Fruit fly (Drosophila melanogaster) whole organism, embryonic: Measurements from ENCODE around the gene GstZ1.

Experiments
- Atf-2 ChIP-seq: fragments of 200-800 bp; sonication (Bioruptor generic); optimal IDR thresholded peaks from 2 replicates; lab custom pipeline; 2016; ENCODE audit warnings: missing biosample characterization, missing genetic modification characterization
- B-H2 ChIP-seq: fragments of 200-800 bp; sonication (Bioruptor generic); optimal IDR thresholded peaks from 2 replicates; lab custom pipeline; 2018; ENCODE audit warnings: missing biosample characterization, mild to moderate bottlenecking, missing genetic modification characterization
- Bdp1 ChIP-seq: fragments of 200-800 bp; sonication (Bioruptor generic); optimal IDR thresholded peaks from 3 replicates; lab custom pipeline; 2016; ENCODE audit warnings: missing biosample characterization, missing genetic modification characterization
- CG10209 ChIP-seq: fragments of 200-800 bp; sonication (Bioruptor generic); optimal IDR thresholded peaks from 3 replicates; lab custom pipeline; 2017; ENCODE audit warnings: missing biosample characterization, mild to moderate bottlenecking, missing genetic modification characterization, missing genetic modification reagents
- CG1024 ChIP-seq: fragments of 200-800 bp; sonication (Bioruptor generic); IDR thresholded peaks from 2 replicates; pipeline ENCODE4 v1.3.6; 2022; ENCODE audit warnings: missing biosample characterization, missing genetic modification characterization
- CG10366 ChIP-seq: fragments of 200-800 bp; sonication (Bioruptor generic); IDR thresholded peaks from 2 replicates; pipeline ENCODE4 v1.3.6; 2022; ENCODE audit warnings: missing biosample characterization, missing genetic modification characterization
- CG10979 ChIP-seq: fragments of 200-800 bp; sonication (Bioruptor generic); optimal IDR thresholded peaks from 2 replicates; lab custom pipeline; 2018; ENCODE audit warnings: missing biosample characterization, mild to moderate bottlenecking, missing genetic modification characterization, moderate library complexity
- CG11247 ChIP-seq: fragments of 200-800 bp; sonication (Bioruptor generic); IDR thresholded peaks from 2 replicates; pipeline ENCODE4 v1.3.6; 2022; ENCODE audit warnings: missing biosample characterization, missing genetic modification characterization
- CG13775 ChIP-seq: fragments of 200-800 bp; sonication (Bioruptor generic); optimal IDR thresholded peaks from 3 replicates; lab custom pipeline; 2017; ENCODE audit warnings: missing biosample characterization, mild to moderate bottlenecking, missing genetic modification characterization
- CG14050 ChIP-seq: fragments of 200-800 bp; sonication (Bioruptor generic); IDR thresholded peaks from 3 replicates; pipeline ENCODE4 v1.3.6; 2022; ENCODE audit warnings: missing biosample characterization, missing genetic modification characterization
- CG14965 ChIP-seq: fragments of 200-800 bp; sonication (Bioruptor generic); optimal IDR thresholded peaks from 2 replicates; lab custom pipeline; 2016; ENCODE audit warnings: missing biosample characterization, missing genetic modification characterization, borderline replicate concordance
- CG1602 ChIP-seq: fragments of 200-800 bp; sonication (Bioruptor generic); optimal IDR thresholded peaks from 3 replicates; lab custom pipeline; 2016; ENCODE audit warnings: missing biosample characterization, missing genetic modification characterization
- CG1603 ChIP-seq: fragments of 200-800 bp; sonication (Bioruptor generic); optimal IDR thresholded peaks from 2 replicates; lab custom pipeline; 2019; ENCODE audit warnings: missing biosample characterization, mild to moderate bottlenecking, missing genetic modification characterization, moderate library complexity
- CG1792 ChIP-seq: fragments of 200-800 bp; sonication (Bioruptor generic); optimal IDR thresholded peaks from 2 replicates; lab custom pipeline; 2016; ENCODE audit warnings: missing biosample characterization, missing genetic modification characterization
- CG18011 ChIP-seq: fragments of 200-800 bp; sonication (Bioruptor generic); optimal IDR thresholded peaks from 2 replicates; lab custom pipeline; 2017; ENCODE audit warnings: missing biosample characterization, missing genetic modification characterization, mild to moderate bottlenecking, moderate library complexity, missing genotype
- CG3281 ChIP-seq: fragments of 200-800 bp; sonication (Bioruptor generic); optimal IDR thresholded peaks from 3 replicates; lab custom pipeline; 2017; ENCODE audit warnings: missing biosample characterization, mild to moderate bottlenecking, missing genetic modification characterization
- CG34422 ChIP-seq: fragments of 200-800 bp; sonication (Bioruptor generic); IDR thresholded peaks from 3 replicates; pipeline ENCODE4 v1.3.6; 2022; ENCODE audit warnings: missing biosample characterization, missing genetic modification characterization
- CG4707 ChIP-seq: fragments of 200-800 bp; sonication (Bioruptor generic); optimal IDR thresholded peaks from 2 replicates; lab custom pipeline; 2018; ENCODE audit warnings: missing biosample characterization, mild to moderate bottlenecking, missing genetic modification characterization, moderate library complexity
- CG6254 ChIP-seq: fragments of 200-800 bp; sonication (Bioruptor generic); optimal IDR thresholded peaks from 3 replicates; lab custom pipeline; 2017; ENCODE audit warnings: mild to moderate bottlenecking, missing biosample characterization, missing genetic modification reagents, missing genetic modification characterization
- CG6854 ChIP-seq: fragments of 200-800 bp; sonication (Bioruptor generic); optimal IDR thresholded peaks from 3 replicates; lab custom pipeline; 2017; ENCODE audit warnings: missing biosample characterization, mild to moderate bottlenecking, missing genetic modification characterization
- D ChIP-seq, 2 experiments: fragments of 200-800 bp in 1 of 2; fragments of >200 bp in 1 of 2; sonication (Bioruptor generic) in 1 of 2; optimal IDR thresholded peaks; 2 replicates in 1 of 2; 3 replicates in 1 of 2; lab custom pipeline; 2017; ENCODE audit warnings: mild to moderate bottlenecking in 1 of 2, missing biosample characterization in 1 of 2, missing genetic modification characterization in 1 of 2, missing genetic modification reagents in 1 of 2
- HLH54F ChIP-seq: fragments of 200-800 bp; sonication (Bioruptor generic); optimal IDR thresholded peaks from 3 replicates; lab custom pipeline; 2016; ENCODE audit warnings: missing biosample characterization, missing genetic modification characterization
- Hr51 ChIP-seq, 2 experiments: fragments of 200-800 bp; sonication (Bioruptor generic); optimal IDR thresholded peaks; 2 replicates in 1 of 2; 3 replicates in 1 of 2; lab custom pipeline; 2016 to 2018; ENCODE audit warnings: missing biosample characterization in 2 of 2, missing genetic modification characterization in 2 of 2, mild to moderate bottlenecking in 1 of 2, moderate library complexity in 1 of 2
- Hr78 ChIP-seq, 2 experiments: fragments of 200-800 bp in 1 of 2; fragments of >200 bp in 1 of 2; sonication (Bioruptor generic) in 1 of 2; optimal IDR thresholded peaks; 2 replicates each; lab custom pipeline; 2017 to 2019; ENCODE audit warnings: missing biosample characterization in 2 of 2, missing genetic modification characterization in 2 of 2, mild to moderate bottlenecking in 1 of 2, moderate library complexity in 1 of 2
- Mes4 ChIP-seq: fragments of 200-800 bp; sonication (Bioruptor generic); optimal IDR thresholded peaks from 2 replicates; lab custom pipeline; 2016; ENCODE audit warnings: missing biosample characterization, missing genetic modification characterization
- Nf-YB ChIP-seq: fragments of 200-800 bp; sonication (Bioruptor generic); optimal IDR thresholded peaks from 3 replicates; lab custom pipeline; 2019; ENCODE audit warnings: missing biosample characterization, mild to moderate bottlenecking, missing genetic modification characterization, moderate library complexity
- Rfx ChIP-seq: fragments of 200-800 bp; sonication (Bioruptor generic); IDR thresholded peaks from 2 replicates; pipeline ENCODE4 v1.3.6; 2022; ENCODE audit warnings: missing biosample characterization, missing genetic modification characterization
- Trl ChIP-seq, 3 experiments: fragments of >200 bp in 2 of 3; fragments of 200-800 bp in 1 of 3; sonication (Bioruptor generic) in 1 of 3; optimal IDR thresholded peaks; 2 replicates in 1 of 3; 3 replicates in 2 of 3; lab custom pipeline; 2016 to 2017; ENCODE audit warnings: missing biosample characterization in 1 of 3, missing genetic modification characterization in 1 of 3
- abd-A ChIP-seq: fragments of 200-800 bp; sonication (Bioruptor generic); optimal IDR thresholded peaks from 3 replicates; lab custom pipeline; 2019; ENCODE audit warnings: missing biosample characterization, mild to moderate bottlenecking, missing genetic modification characterization, moderate library complexity
- bcd ChIP-seq: fragments of 200-800 bp; sonication (Bioruptor generic); optimal IDR thresholded peaks from 2 replicates; lab custom pipeline; 2017; ENCODE audit warnings: missing biosample characterization, mild to moderate bottlenecking, missing genetic modification characterization
- br ChIP-seq: fragments of >200 bp; optimal IDR thresholded peaks from 2 replicates; lab custom pipeline; 2017
- dmrt99B ChIP-seq: fragments of 200-800 bp; sonication (Bioruptor generic); optimal IDR thresholded peaks from 2 replicates; lab custom pipeline; 2018; ENCODE audit warnings: missing biosample characterization, mild to moderate bottlenecking, missing genetic modification characterization, moderate library complexity
- dpn ChIP-seq, 2 experiments: fragments of 200-800 bp; sonication (Bioruptor generic); optimal IDR thresholded peaks; 3 replicates each; lab custom pipeline; 2016; ENCODE audit warnings: missing biosample characterization in 2 of 2, missing genetic modification characterization in 2 of 2
- emc ChIP-seq: fragments of 200-800 bp; sonication (Bioruptor generic); optimal IDR thresholded peaks from 2 replicates; lab custom pipeline; 2016; ENCODE audit warnings: missing biosample characterization, missing genetic modification characterization
- ems ChIP-seq: fragments of 200-800 bp; sonication (Bioruptor generic); optimal IDR thresholded peaks from 3 replicates; lab custom pipeline; 2016; ENCODE audit warnings: missing biosample characterization, missing genetic modification characterization
- grau ChIP-seq: fragments of 200-800 bp; optimal IDR thresholded peaks from 3 replicates; lab custom pipeline; 2019; ENCODE audit warnings: missing biosample characterization, mild to moderate bottlenecking, missing genetic modification characterization, moderate library complexity
- gro ChIP-seq: fragments of 200-800 bp; sonication (Bioruptor generic); optimal IDR thresholded peaks from 2 replicates; lab custom pipeline; 2016; ENCODE audit warnings: missing biosample characterization, missing genetic modification characterization
- knrl ChIP-seq: fragments of 200-800 bp; sonication (Bioruptor generic); IDR thresholded peaks from 3 replicates; pipeline ENCODE4 v1.3.6; 2022; ENCODE audit warnings: missing biosample characterization, missing genetic modification characterization; ENCODE audit not compliant: partially characterized antibody
- mam ChIP-seq: fragments of 200-800 bp; sonication (Bioruptor generic); optimal IDR thresholded peaks from 3 replicates; lab custom pipeline; 2016; ENCODE audit warnings: missing biosample characterization, missing genetic modification characterization
- prd ChIP-seq, 3 experiments: fragments of >200 bp in 2 of 3; fragments of 200-800 bp in 1 of 3; sonication (Bioruptor generic) in 1 of 3; optimal IDR thresholded peaks in 2 of 3; IDR thresholded peaks in 1 of 3; 2 replicates in 2 of 3; 3 replicates in 1 of 3; pipeline versions ENCODE4 v1.3.6 to Lab custom; 2017 to 2022; ENCODE audit warnings: missing biosample characterization in 1 of 3, missing genetic modification characterization in 1 of 3
- pzg ChIP-seq: fragments of 200-800 bp; sonication (Bioruptor generic); optimal IDR thresholded peaks from 3 replicates; lab custom pipeline; 2018; ENCODE audit warnings: missing biosample characterization, mild to moderate bottlenecking, missing genetic modification characterization, moderate library complexity
- seq ChIP-seq: fragments of 200-800 bp; sonication (Bioruptor generic); IDR thresholded peaks from 2 replicates; pipeline ENCODE4 v1.3.6; 2022; ENCODE audit warnings: missing biosample characterization, missing genetic modification characterization
- sim ChIP-seq: fragments of 200-800 bp; sonication (Bioruptor generic); IDR thresholded peaks from 2 replicates; pipeline ENCODE4 v1.3.6; 2022; ENCODE audit warnings: missing biosample characterization, missing genetic modification characterization
- sima ChIP-seq: fragments of 200-800 bp; sonication (Bioruptor generic); optimal IDR thresholded peaks from 2 replicates; lab custom pipeline; 2016; ENCODE audit warnings: missing biosample characterization, missing genetic modification characterization
- slou ChIP-seq: fragments of 200-800 bp; sonication (Bioruptor generic); optimal IDR thresholded peaks from 3 replicates; lab custom pipeline; 2016; ENCODE audit warnings: missing biosample characterization, missing genetic modification characterization
- stc ChIP-seq: fragments of 200-800 bp; sonication (Bioruptor generic); IDR thresholded peaks from 2 replicates; pipeline ENCODE4 v1.3.6; 2022; ENCODE audit warnings: missing biosample characterization, missing genetic modification characterization
- tap ChIP-seq: fragments of 200-800 bp; optimal IDR thresholded peaks from 3 replicates; lab custom pipeline; 2019; ENCODE audit warnings: missing biosample characterization, mild to moderate bottlenecking, missing genetic modification characterization, moderate library complexity
- tx ChIP-seq: fragments of 200-800 bp; sonication (Bioruptor generic); optimal IDR thresholded peaks from 2 replicates; lab custom pipeline; 2016; ENCODE audit warnings: missing biosample characterization, missing genetic modification characterization
- vvl ChIP-seq: fragments of 200-800 bp; sonication (Bioruptor generic); IDR thresholded peaks from 2 replicates; pipeline ENCODE4 v1.3.6; 2022; ENCODE audit warnings: missing biosample characterization, missing genetic modification characterization

Gene GstZ1

DNA sequence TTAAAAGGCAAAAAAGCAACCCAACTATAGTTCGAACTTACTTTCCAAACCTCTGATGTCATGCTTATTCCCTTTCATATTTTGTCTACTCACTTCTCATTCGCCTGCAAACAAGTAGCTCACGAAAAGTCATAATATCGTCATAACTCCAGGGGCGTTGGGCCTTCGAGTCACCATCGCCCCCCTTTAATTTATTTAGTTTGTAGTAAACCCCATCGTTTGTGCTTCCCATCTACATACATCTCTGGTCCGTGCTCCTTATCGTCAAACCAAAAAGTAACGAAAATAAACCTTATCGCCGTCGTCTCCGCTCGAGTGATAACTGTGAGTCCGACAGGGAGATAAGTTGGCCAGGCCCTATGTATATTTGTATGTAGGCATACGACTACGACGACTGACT is 27.4 kb downstream of the GstZ1 start (continued):
- peak in 1 of 2 experiments; percentile 58 for TF ChIP-seq Hr78 (GFP tag; optimal IDR thresholded peaks at IDR 0.05; lab: Kevin White, UChicago)
- peak; percentile 56 for TF ChIP-seq tap
- peak; percentile 15 for TF ChIP-seq pzg
- peak; percentile 69 for TF ChIP-seq gro (GFP tag; lab: Kevin White, UChicago)
- peak; percentile 63 to 72 for TF ChIP-seq dpn (GFP tag; optimal IDR thresholded peaks at IDR 0.05; lab: Kevin White, UChicago)
- peak; percentile 68 for TF ChIP-seq CG6854 (GFP tag; lab: Kevin White, UChicago)
- peak; percentile 29 for TF ChIP-seq tx (GFP tag; lab: Kevin White, UChicago)
- TF ChIP-seq Hr51 (GFP tag; optimal IDR thresholded peaks at IDR 0.05; lab: Kevin White, UChicago), result peak; percentile 34 to 48
- TF ChIP-seq slou (GFP tag; lab: Kevin White, UChicago), result no peak
- TF ChIP-seq dmrt99B (tag; lab: Kevin White, UChicago), result peak; percentile 71
- TF ChIP-seq D (optimal IDR thresholded peaks at IDR 0.05; lab: Kevin White, UChicago), result no peak
- TF ChIP-seq D (GFP tag; optimal IDR thresholded peaks at IDR 0.05; lab: Kevin White, UChicago), result no peak
- peak; percentile 2; the same call in 1 of the 2 replicates for TF ChIP-seq CG1024 (GFP tag; lab: Robert Waterston, UW)
- TF ChIP-seq CG11247, result peak; percentile 42; the same call in 1 of the 2 replicates
- no peak for TF ChIP-seq knrl (GFP tag; lab: Robert Waterston, UW)
- TF ChIP-seq ems (GFP tag; lab: Kevin White, UChicago), result peak; percentile 72
- TF ChIP-seq CG3281 (GFP tag; lab: Kevin White, UChicago), result peak; percentile 64
- peak; percentile 60; the same call in 1 of the 3 replicates for TF ChIP-seq CG34422 (GFP tag; lab: Robert Waterston, UW)
- peak; percentile 82 for TF ChIP-seq mam
- TF ChIP-seq Rfx, result peak; percentile 90
- peak; percentile 62 for TF ChIP-seq vvl (GFP tag; lab: Robert Waterston, UW)
- peak; percentile 28 for TF ChIP-seq CG13775 (GFP tag; lab: Kevin White, UChicago)
- TF ChIP-seq CG14965 (GFP tag; lab: Kevin White, UChicago), result no peak
- TF ChIP-seq emc (GFP tag; lab: Kevin White, UChicago), result peak; percentile 61
- TF ChIP-seq grau (tag; lab: Kevin White, UChicago), result peak; percentile 78
- TF ChIP-seq CG10209 (GFP tag; lab: Kevin White, UChicago), result peak; percentile 42
- peak; percentile 63 for TF ChIP-seq B-H2 (GFP tag; lab: Kevin White, UChicago)
- TF ChIP-seq HLH54F (GFP tag; lab: Kevin White, UChicago), result peak; percentile 64
- peak; percentile 68 for TF ChIP-seq seq (GFP tag; lab: Robert Waterston, UW)
- TF ChIP-seq bcd (GFP tag; lab: Kevin White, UChicago), result peak; percentile 52
- no peak for TF ChIP-seq stc (GFP tag; lab: Robert Waterston, UW)
- peak; percentile 36 for TF ChIP-seq Bdp1 (GFP tag; lab: Kevin White, UChicago)
- peak; percentile 41 for TF ChIP-seq Nf-YB (GFP tag; lab: Kevin White, UChicago)
- TF ChIP-seq CG4707 (GFP tag; lab: Kevin White, UChicago), result peak; percentile 55
- peak; percentile 42 for TF ChIP-seq CG10979 (tag; lab: Kevin White, UChicago)
- no peak for TF ChIP-seq sim (GFP tag; lab: Robert Waterston, UW)
- peak; percentile 39; the same call in 1 of the 3 replicates for TF ChIP-seq CG14050 (GFP tag; lab: Robert Waterston, UW)
- TF ChIP-seq CG6254, result peak; percentile 23
- no peak for TF ChIP-seq CG1602 (GFP tag; lab: Kevin White, UChicago)
- TF ChIP-seq sima (GFP tag; lab: Kevin White, UChicago), result peak; percentile 36
- TF ChIP-seq CG1603 (tag; lab: Kevin White, UChicago), result peak; percentile 52
- peak; percentile 50 for TF ChIP-seq CG1792 (GFP tag; lab: Kevin White, UChicago)
- no peak for TF ChIP-seq br (lab: Kevin White, UChicago)
- no peak for TF ChIP-seq Mes4 (GFP tag; lab: Kevin White, UChicago)
- TF ChIP-seq prd (optimal IDR thresholded peaks at IDR 0.05; lab: Kevin White, UChicago), result no peak
- peak; percentile 54; the same call in 2 of the 3 replicates for TF ChIP-seq prd (GFP tag; IDR thresholded peaks at IDR 0.05; lab: Robert Waterston, UW)
- TF ChIP-seq Atf-2 (GFP tag; lab: Kevin White, UChicago), result peak; percentile 38
- peak; percentile 44 for TF ChIP-seq CG18011 (GFP tag; lab: Kevin White, UChicago)
- peak; percentile 68 for TF ChIP-seq CG10366 (GFP tag; lab: Robert Waterston, UW)
- no peak for TF ChIP-seq abd-A (tag; lab: Kevin White, UChicago)
- TF ChIP-seq Trl (optimal IDR thresholded peaks at IDR 0.05; lab: Kevin White, UChicago), result no peak
- peak; percentile 32 for TF ChIP-seq Trl (GFP tag; optimal IDR thresholded peaks at IDR 0.05; lab: Kevin White, UChicago)
